Fruit fly (Drosophila melanogaster) Kc167 (cell line): ENCODE results near the gene CG13856.

Source experiments
- Myc ChIP-seq: fragments of >200 bp; optimal IDR thresholded peaks from 2 replicates; lab custom pipeline; 2017; ENCODE audit warnings: missing external identifiers
- Sin3A ChIP-seq: fragments of >200 bp; optimal IDR thresholded peaks from 2 replicates; lab custom pipeline; 2018; ENCODE audit warnings: missing external identifiers
- h ChIP-seq: fragments of >200 bp; optimal IDR thresholded peaks from 3 replicates; lab custom pipeline; 2018; ENCODE audit warnings: missing external identifiers
- ttk ChIP-seq: sonication (Bioruptor generic); optimal IDR thresholded peaks from 2 replicates; lab custom pipeline; 2017; ENCODE audit warnings: missing external identifiers

- no peak for TF ChIP-seq h (lab: Kevin White, UChicago)
- no peak for TF ChIP-seq Sin3A (lab: Kevin White, UChicago)
- no peak for TF ChIP-seq Myc (lab: Kevin White, UChicago)
- no peak for TF ChIP-seq ttk (lab: Kevin White, UChicago)
Observed at dm6 chr3R:22357942-22358341, 44.5 kb upstream of the CG13856 start.
